Fruit fly (Drosophila melanogaster) S2 (cell line): ENCODE measurements around the gene COX5BL.

Source experiments
- CG8478 ChIP-seq: fragments of >200 bp; optimal IDR thresholded peaks from 2 replicates; lab custom pipeline; 2018
- CTCF ChIP-seq, 2 experiments: fragments of >200 bp; optimal IDR thresholded peaks; 2 replicates each; lab custom pipeline; 2018

COX5BL gene

dm6 chr2L:6559131-6559530, at the start of gene COX5BL:
Gene COX5BL (plus strand): TSS chr2L:6559431.
- TF ChIP-seq CTCF (optimal IDR thresholded peaks at IDR 0.05; lab: Kevin White, UChicago) (no peak), CG8478 (lab: Kevin White, UChicago) (no peak)

- TF ChIP-seq CTCF (optimal IDR thresholded peaks at IDR 0.05; lab: Kevin White, UChicago) (no peak), CG8478 (lab: Kevin White, UChicago) (no peak)
Measured at dm6 chr2L:6513948-6514347, 45.3 kb upstream of the COX5BL start.

- TF ChIP-seq CTCF (optimal IDR thresholded peaks at IDR 0.05; lab: Kevin White, UChicago) = peak; percentile 93 to 95
- TF ChIP-seq CG8478 (lab: Kevin White, UChicago) = no peak
Measured at dm6 chr2L:6526996-6527395, 32.2 kb upstream of the COX5BL start.

- TF ChIP-seq CG8478 (lab: Kevin White, UChicago) = no peak
- TF ChIP-seq CTCF (optimal IDR thresholded peaks at IDR 0.05; lab: Kevin White, UChicago) = no peak
Measured at dm6 chr2L:6530952-6531512, 28.2 kb upstream of the COX5BL start.

dm6 chr2L:6531985-6532699, 27.1 kb upstream of the COX5BL start:
- TF ChIP-seq CTCF (optimal IDR thresholded peaks at IDR 0.05; lab: Kevin White, UChicago) (no peak), CG8478 (lab: Kevin White, UChicago) (no peak)

- no peak for TF ChIP-seq CG8478 (lab: Kevin White, UChicago)
Measured at dm6 chr2L:6532977-6533376, 26.3 kb upstream of the COX5BL start.

dm6 chr2L:6533719-6534118, 25.5 kb upstream of the COX5BL start:
- TF ChIP-seq CG8478 (lab: Kevin White, UChicago) (no peak), CTCF (optimal IDR thresholded peaks at IDR 0.05; lab: Kevin White, UChicago) (no peak)

dm6 chr2L:6534125-6534815, 25.0 kb upstream of the COX5BL start:
- TF ChIP-seq CTCF (optimal IDR thresholded peaks at IDR 0.05; lab: Kevin White, UChicago) (no peak), CG8478 (lab: Kevin White, UChicago) (no peak)

dm6 chr2L:6536044-6536581, 23.1 kb upstream of the COX5BL start:
- TF ChIP-seq CTCF (optimal IDR thresholded peaks at IDR 0.05; lab: Kevin White, UChicago) (no peak), CG8478 (lab: Kevin White, UChicago) (no peak)

dm6 chr2L:6539623-6540381, 19.4 kb upstream of the COX5BL start:
- TF ChIP-seq CG8478 (lab: Kevin White, UChicago) (no peak), CTCF (optimal IDR thresholded peaks at IDR 0.05; lab: Kevin White, UChicago) (no peak)

- TF ChIP-seq CG8478 (lab: Kevin White, UChicago) = no peak
Measured at dm6 chr2L:6546883-6547471, 12.3 kb upstream of the COX5BL start, which contains the start of gene eya. Gene eya (minus strand): TSS chr2L:6546976.

- TF ChIP-seq CTCF (optimal IDR thresholded peaks at IDR 0.05; lab: Kevin White, UChicago) (no peak), CG8478 (lab: Kevin White, UChicago) (no peak)
Measured at dm6 chr2L:6547978-6548377, 11.3 kb upstream of the COX5BL start.

- TF ChIP-seq CG8478 (lab: Kevin White, UChicago) = no peak
- no peak for TF ChIP-seq CTCF (optimal IDR thresholded peaks at IDR 0.05; lab: Kevin White, UChicago)
Measured at dm6 chr2L:6550809-6551208, 8.4 kb upstream of the COX5BL start.

dm6 chr2L:6551452-6551851, 7.8 kb upstream of the COX5BL start:
- TF ChIP-seq CTCF (optimal IDR thresholded peaks at IDR 0.05; lab: Kevin White, UChicago) (no peak), CG8478 (lab: Kevin White, UChicago) (no peak)
